Fruit fly (Drosophila melanogaster): ENCODE measurements around the gene CG6276.

- no peak for TF ChIP-seq CG12071 (GFP tag; optimal IDR thresholded peaks at IDR 0.05)
- no peak for TF ChIP-seq Drgx (GFP tag; IDR thresholded peaks at IDR 0.05)
- TF ChIP-seq yki (optimal IDR thresholded peaks at IDR 0.05) = no peak
- no peak for TF ChIP-seq Dp (GFP tag; optimal IDR thresholded peaks at IDR 0.05)
- TF ChIP-seq CG10959 (GFP tag; IDR thresholded peaks at IDR 0.05) = no peak
- no peak for TF ChIP-seq chinmo (GFP tag; IDR thresholded peaks at IDR 0.05; ENCODE audit: partially characterized antibody)
- no peak for TF ChIP-seq otp (GFP tag; IDR thresholded peaks at IDR 0.05)
- no peak for TF ChIP-seq CG43689 (GFP tag; IDR thresholded peaks at IDR 0.05)
These were observed 27.4 kb downstream of the CG6276 start for dm6 chr3R:15292241-15293004.

Measured in whole organism, embryonic.